Fruit fly (Drosophila melanogaster): ENCODE results near the gene CG14961.

DNA sequence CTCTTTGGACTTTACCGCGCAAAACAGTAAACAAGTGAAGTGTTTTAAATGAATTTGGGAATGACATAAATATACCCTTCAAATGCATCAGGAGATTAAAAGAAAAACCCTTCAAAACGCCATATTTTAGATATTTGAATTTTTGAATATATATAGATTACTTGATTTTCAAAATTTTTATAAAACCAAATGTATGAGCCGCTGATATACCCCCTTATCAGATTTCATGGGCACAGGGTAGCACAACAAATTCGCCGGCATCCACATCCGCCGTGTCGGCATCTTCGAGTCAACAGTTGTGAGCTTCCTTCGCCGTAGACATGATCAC is 48.1 kb downstream of the CG14961 start, which contains the start of gene Ids:
- TF ChIP-seq CG34367 (tag; optimal IDR thresholded peaks at IDR 0.05), result peak; percentile 58
- no peak for TF ChIP-seq fd96Ca (GFP tag; IDR thresholded peaks at IDR 0.05)
- peak; percentile 37 for TF ChIP-seq gl (tag; optimal IDR thresholded peaks at IDR 0.05)
- no peak for TF ChIP-seq D1 (tag; optimal IDR thresholded peaks at IDR 0.05)
- TF ChIP-seq EcR (GFP tag; optimal IDR thresholded peaks at IDR 0.05), result no peak
- TF ChIP-seq CG15710 (tag; optimal IDR thresholded peaks at IDR 0.05), result peak; percentile 70
- TF ChIP-seq CG10348 (GFP tag; IDR thresholded peaks at IDR 0.05), result no peak
- TF ChIP-seq CG8159 (tag; optimal IDR thresholded peaks at IDR 0.05), result peak; percentile 75
- peak; percentile 84 for TF ChIP-seq Ets98B (GFP tag; IDR thresholded peaks at IDR 0.05)
- TF ChIP-seq CG9948 (tag; optimal IDR thresholded peaks at IDR 0.05), result peak; percentile 54
- peak; percentile 48; the same call in 1 of the 2 replicates for TF ChIP-seq rn (GFP tag; IDR thresholded peaks at IDR 0.05)
- no peak for TF ChIP-seq CG14655 (GFP tag; optimal IDR thresholded peaks at IDR 0.05)
- peak; percentile 62 for TF ChIP-seq CG17806 (tag; optimal IDR thresholded peaks at IDR 0.05)
